Worm (Caenorhabditis elegans): Measurements from ENCODE around the gene F11G11.5.

F11G11.5 gene

ce11 chrII:4904277-4904676, 46.6 kb downstream of the F11G11.5 start (continued):
- no peak for TF ChIP-seq sptf-1 (tag; optimal IDR thresholded peaks at IDR 0.05)
- peak; percentile 30 to 61 (median 42) for TF ChIP-seq ceh-82 (tag; optimal IDR thresholded peaks at IDR 0.05)
- no peak for TF ChIP-seq unc-98 (GFP tag; IDR thresholded peaks at IDR 0.05)
- no peak for TF ChIP-seq C34B4.2 (tag; optimal IDR thresholded peaks at IDR 0.05)
- peak; percentile 48 for TF ChIP-seq blmp-1 (tag; optimal IDR thresholded peaks at IDR 0.05)
- no peak for TF ChIP-seq sup-37 (GFP tag; optimal IDR thresholded peaks at IDR 0.05)
- TF ChIP-seq unc-130 (tag; optimal IDR thresholded peaks at IDR 0.05) = no peak
- TF ChIP-seq lin-15B (tag; optimal IDR thresholded peaks at IDR 0.05) = peak; percentile 34
- TF ChIP-seq ceh-88 (GFP tag; IDR thresholded peaks at IDR 0.05) = no peak
- no peak for TF ChIP-seq Y116A8C.19 (tag; optimal IDR thresholded peaks at IDR 0.05; ENCODE audit: borderline replicate concordance)
- peak; percentile 60 for TF ChIP-seq swsn-7 (tag; optimal IDR thresholded peaks at IDR 0.05)
- peak; percentile 77 to 81 for TF ChIP-seq lin-35 (GFP tag; optimal IDR thresholded peaks at IDR 0.05)
- no peak for TF ChIP-seq grh-1 (GFP tag; IDR thresholded peaks at IDR 0.05)
- no peak for TF ChIP-seq hlh-17 (GFP tag; optimal IDR thresholded peaks at IDR 0.05; ENCODE audit: borderline replicate concordance)
- TF ChIP-seq nhr-71 (tag; optimal IDR thresholded peaks at IDR 0.05) = peak; percentile 80
- TF ChIP-seq C04F5.9 (tag; optimal IDR thresholded peaks at IDR 0.05) = no peak
- no peak for TF ChIP-seq aly-2 (tag; optimal IDR thresholded peaks at IDR 0.05)
- no peak for TF ChIP-seq fkh-4 (tag; optimal IDR thresholded peaks at IDR 0.05; ENCODE audit: borderline replicate concordance)
- no peak for TF ChIP-seq ceh-63 (GFP tag; optimal IDR thresholded peaks at IDR 0.05)
- TF ChIP-seq nhr-12 (tag; optimal IDR thresholded peaks at IDR 0.05) = no peak
- TF ChIP-seq nhr-28 (tag; optimal IDR thresholded peaks at IDR 0.05) = no peak
- TF ChIP-seq nhr-19 (GFP tag; conservative IDR thresholded peaks at IDR 0.05) = peak; percentile 61
- TF ChIP-seq lsy-2 (tag; optimal IDR thresholded peaks at IDR 0.05) = peak; percentile 71 to 86
- TF ChIP-seq efl-3 (GFP tag; optimal IDR thresholded peaks at IDR 0.05) = no peak
- TF ChIP-seq xbp-1 (tag; optimal IDR thresholded peaks at IDR 0.05) = peak; percentile 65
- peak; percentile 35 for TF ChIP-seq lir-3 (tag; optimal IDR thresholded peaks at IDR 0.05; ENCODE audit: poor library complexity)
- TF ChIP-seq ama-1 (optimal IDR thresholded peaks at IDR 0.05) = no peak
- no peak for TF ChIP-seq nhr-237 (tag; optimal IDR thresholded peaks at IDR 0.05)
- TF ChIP-seq irx-1 (tag; optimal IDR thresholded peaks at IDR 0.05) = no peak
- no peak for TF ChIP-seq pag-3 (tag; optimal IDR thresholded peaks at IDR 0.05; ENCODE audit: borderline replicate concordance, insufficient read depth)
- no peak for TF ChIP-seq nhr-11 (tag; optimal IDR thresholded peaks at IDR 0.05)

- TF ChIP-seq nhr-12 (tag; optimal IDR thresholded peaks at IDR 0.05) = no peak
These were observed 47.1 kb downstream of the F11G11.5 start, which contains the start of gene btbd-10 for ce11 chrII:4904778-4905177. Gene btbd-10 (plus strand): TSS chrII:4905008.

DNA sequence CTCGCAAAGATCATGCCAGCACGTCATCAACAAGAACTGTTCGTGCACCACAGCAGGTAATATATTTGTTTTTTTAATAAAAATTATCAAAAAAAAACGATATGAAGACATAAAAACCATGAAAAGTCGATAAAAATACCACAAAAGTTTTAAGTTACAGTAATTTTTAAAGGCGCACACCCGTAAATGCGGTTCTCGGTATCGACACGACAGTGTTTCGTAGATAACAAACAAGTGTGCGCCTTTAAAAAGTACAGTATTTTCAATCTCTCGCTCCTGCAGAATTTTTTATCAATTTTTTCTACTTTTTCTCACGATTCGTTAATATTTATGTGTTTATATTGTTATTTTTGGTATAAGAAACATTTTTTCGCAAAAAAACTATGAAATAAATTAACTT, 47.6 kb downstream of the F11G11.5 start:
- TF ChIP-seq lin-39 (tag; optimal IDR thresholded peaks at IDR 0.05) (no peak), nhr-237 (tag; optimal IDR thresholded peaks at IDR 0.05) (no peak), ceh-90 (tag; optimal IDR thresholded peaks at IDR 0.05) (no peak), nhr-12 (tag; optimal IDR thresholded peaks at IDR 0.05) (no peak), isw-1 (GFP tag; IDR thresholded peaks at IDR 0.05) (no peak), F16B12.6 (tag; optimal IDR thresholded peaks at IDR 0.05) (no peak), nhr-90 (tag; optimal IDR thresholded peaks at IDR 0.05; ENCODE audit: poor library complexity) (no peak), tlp-1 (tag; optimal IDR thresholded peaks at IDR 0.05) (no peak), unc-62 (GFP tag; optimal IDR thresholded peaks at IDR 0.05) (no peak), fkh-10 (GFP tag; optimal IDR thresholded peaks at IDR 0.05) (no peak), Y116A8C.19 (tag; optimal IDR thresholded peaks at IDR 0.05; ENCODE audit: borderline replicate concordance) (no peak), jun-1 (tag; optimal IDR thresholded peaks at IDR 0.05) (no peak), unc-98 (GFP tag; IDR thresholded peaks at IDR 0.05) (no peak), ceh-8 (GFP tag; optimal IDR thresholded peaks at IDR 0.05) (no peak), efl-3 (GFP tag; optimal IDR thresholded peaks at IDR 0.05) (no peak)
